Worm (Caenorhabditis elegans) whole organism, young adult: ENCODE measurements around the gene lipl-6.
A peak's percentile ranks its signal among the peaks of the same experiment; 100 is the strongest.

Experiments
- F10E7.11 ChIP-seq: sonication (generic microtip); optimal IDR thresholded peaks from 2 replicates; lab custom pipeline; 2017; ENCODE audit warnings: mild to moderate bottlenecking, missing genetic modification characterization, moderate library complexity, missing compliant biosample characterization
- F52B5.7 ChIP-seq: sonication (generic microtip); optimal IDR thresholded peaks from 2 replicates; lab custom pipeline; 2016; ENCODE audit warnings: mild to moderate bottlenecking, missing genetic modification characterization, missing compliant biosample characterization
- T07F8.4 ChIP-seq: sonication (generic microtip); optimal IDR thresholded peaks from 2 replicates; lab custom pipeline; 2016; ENCODE audit warnings: mild to moderate bottlenecking, missing genetic modification characterization, moderate library complexity, missing compliant biosample characterization
- Y67H2A.10 ChIP-seq: fragments of 200-800 bp; sonication (Bioruptor generic); conservative IDR thresholded peaks from 2 replicates; pipeline ENCODE4 v1.3.6; 2022; ENCODE audit warnings: missing genetic modification reagents, missing genetic modification characterization, missing compliant biosample characterization
- Y95B8A.8 ChIP-seq: fragments of 200-800 bp; sonication (Bioruptor generic); IDR thresholded peaks from 2 replicates; pipeline ENCODE4 v1.3.6; 2022; ENCODE audit warnings: missing genetic modification reagents, missing genetic modification characterization, missing compliant biosample characterization
- ZK185.1 ChIP-seq: sonication (generic microtip); optimal IDR thresholded peaks from 2 replicates; lab custom pipeline; 2016; ENCODE audit warnings: mild to moderate bottlenecking, missing genetic modification characterization, missing compliant biosample characterization; ENCODE audit not compliant: poor library complexity, severe bottlenecking
- aptf-3 ChIP-seq: fragments of 200-800 bp; sonication (Bioruptor generic); IDR thresholded peaks from 2 replicates; pipeline ENCODE4 v1.3.6; 2022; ENCODE audit warnings: missing genetic modification characterization, missing compliant biosample characterization
- bed-1 ChIP-seq: fragments of 200-800 bp; sonication (Bioruptor generic); IDR thresholded peaks from 2 replicates; pipeline ENCODE4 v1.3.6; 2022; ENCODE audit warnings: missing genetic modification reagents, missing genetic modification characterization, missing compliant biosample characterization
- bed-2 ChIP-seq: fragments of 200-800 bp; sonication (Bioruptor generic); IDR thresholded peaks from 2 replicates; pipeline ENCODE4 v1.3.6; 2022; ENCODE audit warnings: missing genetic modification reagents, missing genetic modification characterization, missing compliant biosample characterization
- cebp-2 ChIP-seq: fragments of 200-800 bp; sonication (Bioruptor generic); IDR thresholded peaks from 2 replicates; pipeline ENCODE4 v1.3.6; 2022; ENCODE audit warnings: missing genetic modification characterization, missing compliant biosample characterization
- ceh-27 ChIP-seq: fragments of 200-800 bp; sonication (Bioruptor generic); optimal IDR thresholded peaks from 2 replicates; lab custom pipeline; 2018; ENCODE audit warnings: mild to moderate bottlenecking, missing genetic modification characterization, moderate library complexity, missing compliant biosample characterization
- ceh-91 ChIP-seq: fragments of 200-800 bp; sonication (Bioruptor generic); IDR thresholded peaks from 2 replicates; pipeline ENCODE4 v1.3.6; 2022; ENCODE audit warnings: missing genetic modification reagents, missing genetic modification characterization, missing compliant biosample characterization
- ekl-4 ChIP-seq: fragments of 200-800 bp; sonication (Bioruptor generic); IDR thresholded peaks from 2 replicates; pipeline ENCODE4 v1.3.6; 2022; ENCODE audit warnings: missing genetic modification reagents, missing genetic modification characterization, missing compliant biosample characterization
- ets-4 ChIP-seq: fragments of 200-800 bp; sonication (Bioruptor generic); optimal IDR thresholded peaks from 2 replicates; lab custom pipeline; 2018; ENCODE audit warnings: mild to moderate bottlenecking, missing genetic modification characterization, missing compliant biosample characterization
- fkh-3 ChIP-seq: sonication (generic microtip); optimal IDR thresholded peaks from 2 replicates; lab custom pipeline; 2016; ENCODE audit warnings: mild to moderate bottlenecking, missing genetic modification characterization, missing compliant biosample characterization
- hlh-26 ChIP-seq: fragments of 200-800 bp; sonication (Bioruptor generic); conservative IDR thresholded peaks from 2 replicates; pipeline ENCODE4 v1.3.6; 2022; ENCODE audit warnings: missing genetic modification reagents, missing genetic modification characterization, missing compliant biosample characterization
- lag-1 ChIP-seq: fragments of 200-800 bp; sonication (Bioruptor generic); IDR thresholded peaks from 2 replicates; pipeline ENCODE4 v1.3.6; 2022; ENCODE audit warnings: missing genetic modification reagents, missing genetic modification characterization, missing compliant biosample characterization
- let-526 ChIP-seq: fragments of 200-800 bp; sonication (Bioruptor generic); IDR thresholded peaks from 2 replicates; pipeline ENCODE4 v1.3.6; 2022; ENCODE audit warnings: missing genetic modification reagents, missing genetic modification characterization, missing compliant biosample characterization
- lin-35 ChIP-seq, 3 experiments: fragments of 150-350 bp in 2 of 3; sonication (generic microtip) in 1 of 3; optimal IDR thresholded peaks; 2 replicates each; lab custom pipeline; 2014 to 2018; ENCODE audit warnings: missing biosample characterization in 3 of 3, missing genetic modification characterization in 3 of 3, missing genetic modification reagents in 3 of 3
- lin-54 ChIP-seq: fragments of 200-800 bp; sonication (Bioruptor generic); optimal IDR thresholded peaks from 2 replicates; lab custom pipeline; 2018; ENCODE audit warnings: mild to moderate bottlenecking, missing genetic modification characterization, missing compliant biosample characterization
- lsl-1 ChIP-seq: fragments of 200-800 bp; sonication (Bioruptor generic); optimal IDR thresholded peaks from 2 replicates; lab custom pipeline; 2018; ENCODE audit warnings: mild to moderate bottlenecking, missing genetic modification characterization, moderate library complexity, missing compliant biosample characterization
- madf-3 ChIP-seq: fragments of 200-800 bp; sonication (Bioruptor generic); IDR thresholded peaks from 2 replicates; pipeline ENCODE4 v1.3.6; 2022; ENCODE audit warnings: missing genetic modification reagents, missing genetic modification characterization, missing compliant biosample characterization
- mel-28 ChIP-seq: sonication (generic microtip); optimal IDR thresholded peaks from 2 replicates; lab custom pipeline; 2016; ENCODE audit warnings: borderline replicate concordance, mild to moderate bottlenecking, missing genetic modification characterization, missing compliant biosample characterization
- nfya-1 ChIP-seq: sonication (generic microtip); optimal IDR thresholded peaks from 2 replicates; lab custom pipeline; 2017; ENCODE audit warnings: antibody characterized with exemption, missing compliant biosample characterization, missing genetic modification characterization, borderline replicate concordance; ENCODE audit not compliant: insufficient read depth
- nhr-120 ChIP-seq: fragments of 200-800 bp; sonication (Bioruptor generic); IDR thresholded peaks from 2 replicates; pipeline ENCODE4 v1.3.6; 2022; ENCODE audit warnings: missing genetic modification characterization, missing compliant biosample characterization
- nhr-80 ChIP-seq: sonication (generic microtip); optimal IDR thresholded peaks from 2 replicates; lab custom pipeline; 2016; ENCODE audit warnings: missing genetic modification characterization, missing compliant biosample characterization
- nhr-90 ChIP-seq: sonication (generic microtip); optimal IDR thresholded peaks from 2 replicates; lab custom pipeline; 2016; ENCODE audit warnings: missing genotype, mild to moderate bottlenecking, missing genetic modification characterization, missing compliant biosample characterization
- repo-1 ChIP-seq: sonication (generic microtip); optimal IDR thresholded peaks from 2 replicates; lab custom pipeline; 2017; ENCODE audit warnings: mild to moderate bottlenecking, missing genetic modification characterization, missing compliant biosample characterization
- sdz-38 ChIP-seq: sonication (generic microtip); optimal IDR thresholded peaks from 2 replicates; lab custom pipeline; 2016; ENCODE audit warnings: missing genotype, missing genetic modification characterization, missing compliant biosample characterization
- snpc-1.1 ChIP-seq: sonication (generic microtip); optimal IDR thresholded peaks from 2 replicates; lab custom pipeline; 2017; ENCODE audit warnings: missing genetic modification characterization, mild to moderate bottlenecking, missing compliant biosample characterization, antibody characterized with exemption, moderate library complexity, missing genotype, missing genetic modification reagents; ENCODE audit not compliant: insufficient read depth
- snpc-4 ChIP-seq, 5 experiments: fragments of 150-350 bp in 1 of 5; sonication (generic microtip) in 4 of 5; optimal IDR thresholded peaks; 2 replicates each; lab custom pipeline; 2014 to 2018; ENCODE audit warnings: missing genetic modification characterization in 5 of 5, missing biosample characterization in 3 of 5, antibody characterized with exemption in 2 of 5, mild to moderate bottlenecking in 2 of 5, missing compliant biosample characterization in 2 of 5, missing genotype in 2 of 5, moderate library complexity in 2 of 5, missing genetic modification reagents in 1 of 5
- tbx-9 ChIP-seq: sonication (generic microtip); optimal IDR thresholded peaks from 2 replicates; lab custom pipeline; 2016; ENCODE audit warnings: borderline replicate concordance, missing genetic modification characterization, inconsistent platforms, missing compliant biosample characterization
- tlf-1 ChIP-seq: fragments of 200-800 bp; sonication (Bioruptor generic); optimal IDR thresholded peaks from 2 replicates; lab custom pipeline; 2018; ENCODE audit warnings: mild to moderate bottlenecking, missing genetic modification characterization, missing compliant biosample characterization
- unc-62 ChIP-seq: fragments of 150-350 bp; optimal IDR thresholded peaks from 2 replicates; lab custom pipeline; 2014; ENCODE audit warnings: missing biosample characterization, missing genetic modification reagents, missing genetic modification characterization
- xnd-1 ChIP-seq: sonication (generic microtip); optimal IDR thresholded peaks from 2 replicates; lab custom pipeline; 2016; ENCODE audit warnings: missing genotype, missing genetic modification reagents, missing genetic modification characterization, missing compliant biosample characterization
- ztf-26 ChIP-seq: sonication (generic microtip); optimal IDR thresholded peaks from 2 replicates; lab custom pipeline; 2017; ENCODE audit warnings: missing genetic modification characterization, missing compliant biosample characterization
- ztf-28 ChIP-seq: fragments of 200-800 bp; sonication (Bioruptor generic); IDR thresholded peaks from 2 replicates; pipeline ENCODE4 v1.3.6; 2022; ENCODE audit warnings: missing genetic modification reagents, missing genetic modification characterization, missing compliant biosample characterization

The lipl-6 gene

DNA sequence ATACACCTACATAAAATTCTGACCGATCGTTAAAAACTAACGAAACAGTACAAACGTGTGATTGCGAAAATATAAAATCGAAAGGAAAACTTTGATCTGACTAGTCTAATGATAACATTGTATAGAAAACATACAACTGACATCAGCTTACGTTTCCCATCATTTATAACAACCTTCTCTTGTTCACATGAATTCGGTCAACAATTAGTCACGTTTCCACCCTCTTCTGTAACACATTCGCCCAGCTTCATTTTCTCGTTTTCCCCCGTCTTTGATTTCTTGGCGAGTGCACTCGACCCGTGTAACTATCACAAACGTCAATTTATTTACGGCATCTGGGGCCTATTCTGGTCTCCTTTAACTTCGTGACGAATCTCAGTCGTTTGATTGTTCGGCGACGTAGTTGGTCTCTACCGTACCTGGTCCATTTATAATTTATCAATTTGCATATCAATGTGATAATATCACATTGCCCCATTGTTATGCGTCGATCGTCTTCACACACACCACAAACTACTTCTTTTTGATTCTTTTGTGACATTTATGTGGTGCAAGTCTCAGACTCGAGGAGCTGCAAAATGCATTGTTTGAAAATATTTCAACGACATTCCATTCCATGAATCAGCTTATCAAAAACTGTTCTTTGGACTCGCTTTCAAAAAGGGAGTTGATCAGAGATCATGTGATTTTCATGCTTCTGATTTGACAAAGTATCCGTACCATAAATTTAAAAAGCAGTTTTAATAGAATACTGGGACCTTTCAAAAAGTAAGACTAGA, 33.1 kb downstream of the lipl-6 start:
- no peak for TF ChIP-seq T07F8.4 (tag; lab: Kevin White, UChicago)
- TF ChIP-seq ets-4 (GFP tag; lab: Kevin White, UChicago) = no peak
- TF ChIP-seq nhr-80 (tag; lab: Kevin White, UChicago) = peak; percentile 54

DNA sequence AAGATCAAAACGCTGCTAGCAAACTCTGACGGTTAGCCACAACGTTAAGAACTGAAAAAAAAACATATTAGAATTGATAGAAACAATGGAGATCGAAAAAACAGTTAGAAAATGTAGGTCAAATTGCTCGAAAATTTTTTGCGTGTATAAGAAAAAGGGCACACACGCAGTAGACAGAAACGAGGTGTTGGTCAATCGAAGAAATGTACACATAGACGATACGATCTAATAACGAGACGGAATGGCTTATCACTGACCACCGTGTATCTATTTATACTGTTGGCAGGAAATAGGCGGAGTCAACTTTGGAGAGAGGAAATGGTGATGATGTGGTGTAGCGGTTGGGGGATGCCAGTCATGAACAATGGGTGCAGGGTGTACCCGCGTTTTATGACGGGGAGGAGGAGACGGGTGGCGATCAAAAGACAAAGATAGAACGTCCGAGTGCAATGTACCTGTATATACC, 33.9 kb downstream of the lipl-6 start, which contains the start of gene odc-1:
TSS of gene odc-1 (minus strand) at position 51 of the 466 bp plus-strand sequence.
- TF ChIP-seq xnd-1 (tag; lab: Kevin White, UChicago) = no peak
- TF ChIP-seq mel-28 = no peak
- TF ChIP-seq fkh-3 (tag; lab: Kevin White, UChicago) = no peak
- TF ChIP-seq let-526 (GFP tag; lab: Robert Waterston, UW) = no peak
- TF ChIP-seq cebp-2 (GFP tag; lab: Robert Waterston, UW) = no peak
- TF ChIP-seq nhr-120 (GFP tag; lab: Robert Waterston, UW) = no peak
- TF ChIP-seq nhr-90 = no peak
- no peak for TF ChIP-seq aptf-3 (GFP tag; lab: Robert Waterston, UW)
- TF ChIP-seq ZK185.1 (tag; lab: Kevin White, UChicago) = no peak
- no peak for TF ChIP-seq tlf-1 (GFP tag; lab: Kevin White, UChicago)
- no peak for TF ChIP-seq nfya-1
- TF ChIP-seq snpc-1.1 (tag; lab: Kevin White, UChicago) = no peak
- no peak for TF ChIP-seq ceh-27 (GFP tag; lab: Kevin White, UChicago)
- TF ChIP-seq bed-1 (GFP tag; lab: Robert Waterston, UW) = no peak
- no peak for TF ChIP-seq sdz-38 (tag; lab: Kevin White, UChicago)
- TF ChIP-seq Y67H2A.10 (GFP tag; lab: Robert Waterston, UW) = no peak
- TF ChIP-seq F52B5.7 (tag; lab: Kevin White, UChicago) = no peak
- no peak for TF ChIP-seq unc-62 (GFP tag; lab: Kevin White, UChicago)
- TF ChIP-seq ztf-28 (GFP tag; lab: Robert Waterston, UW) = no peak
- TF ChIP-seq, all 124 proteins: peak for 0

DNA sequence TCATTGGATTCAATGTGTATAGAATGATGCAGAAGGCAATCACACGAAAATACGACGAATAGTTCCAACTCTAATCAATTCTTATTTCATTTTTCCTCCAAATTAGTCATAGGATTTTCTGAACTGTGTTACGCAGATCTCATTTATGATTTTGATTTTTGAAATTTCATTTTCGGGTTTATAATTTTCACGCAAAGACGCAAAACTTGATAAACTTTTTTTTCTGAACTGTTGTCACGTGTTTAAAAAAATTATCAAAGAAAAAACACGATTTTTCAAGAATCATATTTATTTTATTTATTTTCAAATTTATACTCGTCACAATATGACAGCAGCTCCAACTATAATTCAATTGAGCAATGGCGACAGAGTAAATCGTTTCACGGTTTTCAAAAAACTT, 37.4 kb downstream of the lipl-6 start, which contains the start of gene K11C4.1:
TSS of gene K11C4.1 (plus strand) at position 301 of the 400 bp plus-strand sequence.
- TF ChIP-seq ztf-28 (GFP tag; lab: Robert Waterston, UW) (no peak), snpc-1.1 (tag; lab: Kevin White, UChicago) (no peak), lag-1 (no peak), ztf-26 (tag; lab: Kevin White, UChicago) (no peak), snpc-4 (GFP tag; optimal IDR thresholded peaks at IDR 0.05; lab: Kevin White, UChicago) (no peak), snpc-4 (tag; optimal IDR thresholded peaks at IDR 0.05; lab: Kevin White, UChicago) (no peak), hlh-26 (GFP tag; lab: Robert Waterston, UW) (no peak), bed-2 (GFP tag; lab: Robert Waterston, UW) (no peak), ceh-27 (GFP tag; lab: Kevin White, UChicago) (no peak), lsl-1 (GFP tag; lab: Kevin White, UChicago) (no peak), lin-35 (GFP tag; optimal IDR thresholded peaks at IDR 0.05; lab: Kevin White, UChicago) (no peak), lin-54 (GFP tag; lab: Kevin White, UChicago) (no peak), F10E7.11 (tag; lab: Kevin White, UChicago) (no peak), ceh-91 (GFP tag; lab: Robert Waterston, UW) (no peak), ZK185.1 (tag; lab: Kevin White, UChicago) (no peak), Y67H2A.10 (GFP tag; lab: Robert Waterston, UW) (no peak), madf-3 (no peak), tbx-9 (tag; lab: Kevin White, UChicago) (no peak), ekl-4 (GFP tag; lab: Robert Waterston, UW) (no peak), repo-1 (no peak), Y95B8A.8 (no peak)
- TF ChIP-seq, all 124 proteins: peak for 0
